Worm (Caenorhabditis elegans): Measurements from ENCODE around the gene ptr-25.

DNA sequence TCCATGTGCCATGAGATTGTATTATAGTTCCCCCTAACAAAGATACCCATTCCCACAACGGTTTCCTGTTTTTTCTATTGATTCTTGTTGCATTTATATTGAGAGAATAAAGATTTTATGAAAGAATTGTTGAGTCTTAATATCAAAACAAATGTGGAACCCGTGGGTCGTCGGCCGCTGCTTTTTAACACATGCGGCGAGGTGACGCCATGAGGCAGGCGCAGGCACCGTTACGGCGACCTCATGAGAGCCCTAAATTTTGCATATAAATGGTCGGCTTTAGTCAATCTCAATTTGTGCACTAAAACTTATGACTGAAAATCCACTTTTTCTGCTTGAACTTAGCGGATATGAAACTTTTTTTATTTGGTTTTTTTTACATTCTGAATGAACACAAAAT is 49.6 kb downstream of the ptr-25 start:
- TF ChIP-seq ama-1 (optimal IDR thresholded peaks at IDR 0.05) (no peak), aly-1 (tag; optimal IDR thresholded peaks at IDR 0.05) (no peak)

Measured in whole organism, early embryonic.